Fruit fly (Drosophila melanogaster): ENCODE results near the gene LManVI.

DNA sequence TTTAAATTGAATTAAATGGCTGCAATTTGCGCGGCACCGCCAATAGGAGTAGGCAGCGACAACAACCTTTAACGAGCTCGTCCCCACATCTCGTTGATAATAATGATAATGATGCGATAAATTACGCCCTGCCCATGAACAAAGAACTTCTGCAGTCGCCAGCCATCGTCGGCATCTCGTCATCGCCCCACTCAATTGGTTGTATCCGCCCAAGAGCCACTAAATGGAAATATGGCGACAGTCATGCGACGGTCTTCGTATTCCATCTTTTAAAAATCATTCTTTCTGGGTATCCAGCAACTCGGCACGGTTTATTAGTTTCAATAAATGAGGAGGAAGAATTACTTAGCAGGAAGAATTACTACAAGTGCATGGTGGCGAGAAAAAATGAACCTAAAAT is 39.5 kb upstream of the LManVI start:
- TF ChIP-seq Eip75B (GFP tag; optimal IDR thresholded peaks at IDR 0.05): no peak
- TF ChIP-seq CG10631 (GFP tag; optimal IDR thresholded peaks at IDR 0.05): no peak
- TF ChIP-seq vri (GFP tag; optimal IDR thresholded peaks at IDR 0.05): no peak
- no peak for TF ChIP-seq CG6792 (GFP tag; optimal IDR thresholded peaks at IDR 0.05)
- no peak for TF ChIP-seq CG32006 (GFP tag; optimal IDR thresholded peaks at IDR 0.05)
- no peak for TF ChIP-seq CG34406 (GFP tag; optimal IDR thresholded peaks at IDR 0.05)
- no peak for TF ChIP-seq fd85E (GFP tag; optimal IDR thresholded peaks at IDR 0.05)
- no peak for TF ChIP-seq Sox102F (GFP tag; optimal IDR thresholded peaks at IDR 0.05)
- TF ChIP-seq cyc (GFP tag; optimal IDR thresholded peaks at IDR 0.05): no peak
- TF ChIP-seq Met (GFP tag; optimal IDR thresholded peaks at IDR 0.05): no peak
